Worm (Caenorhabditis elegans): Measurements from ENCODE around the gene F09C6.14.

DNA sequence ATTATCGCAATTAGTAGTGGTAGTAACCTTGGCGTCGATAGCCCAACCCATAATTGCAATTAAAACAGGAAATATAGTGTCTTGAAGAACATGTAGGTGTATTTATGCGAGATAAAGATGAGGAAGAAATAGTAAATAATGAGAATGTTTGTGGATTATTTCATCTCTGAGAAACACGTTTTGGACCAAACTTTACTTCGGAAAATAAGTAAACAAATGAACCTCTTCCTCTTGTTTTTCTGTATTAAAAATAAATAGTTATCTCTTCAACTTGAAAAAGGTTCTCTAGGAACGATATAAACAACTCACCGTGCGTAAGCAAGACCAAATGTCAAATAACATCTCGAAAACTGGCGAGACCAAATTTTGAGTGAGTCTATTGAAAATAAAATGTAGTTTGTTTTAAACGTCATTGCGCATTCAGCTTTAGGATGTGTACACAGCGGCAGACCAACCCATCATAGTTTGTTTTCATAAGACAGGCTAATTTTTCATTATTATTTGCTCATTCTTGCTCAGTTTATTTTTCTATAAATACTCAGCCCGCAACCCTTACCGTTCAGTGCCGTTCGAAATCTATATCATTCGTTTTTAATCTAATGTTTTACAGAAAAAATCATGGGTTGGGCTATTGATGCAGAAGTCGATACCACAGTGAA lies 1.6 kb downstream of the F09C6.14 start, which contains the start of the genes F09C6.11 and F09C6.12:
- TF ChIP-seq aly-2 (tag; optimal IDR thresholded peaks at IDR 0.05) = no peak
- no peak for TF ChIP-seq snpc-4 (tag; optimal IDR thresholded peaks at IDR 0.05)
- no peak for TF ChIP-seq zag-1 (tag; optimal IDR thresholded peaks at IDR 0.05)
- no peak for TF ChIP-seq ceh-90 (tag; optimal IDR thresholded peaks at IDR 0.05)
- TF ChIP-seq blmp-1 (tag; optimal IDR thresholded peaks at IDR 0.05) = no peak
- TF ChIP-seq nhr-237 (tag; optimal IDR thresholded peaks at IDR 0.05) = no peak
- TF ChIP-seq lin-15B (tag; optimal IDR thresholded peaks at IDR 0.05) = no peak
- TF ChIP-seq fkh-10 (GFP tag; optimal IDR thresholded peaks at IDR 0.05) = no peak
- no peak for TF ChIP-seq egl-27 (tag; optimal IDR thresholded peaks at IDR 0.05)
- TF ChIP-seq lsy-2 (tag; optimal IDR thresholded peaks at IDR 0.05) = no peak
- TF ChIP-seq aha-1 (tag; optimal IDR thresholded peaks at IDR 0.05) = no peak
- no peak for TF ChIP-seq jun-1 (tag; optimal IDR thresholded peaks at IDR 0.05)

All from whole organism, L1 larva.